Worm (Caenorhabditis elegans): ENCODE results near the gene dod-3.

DNA sequence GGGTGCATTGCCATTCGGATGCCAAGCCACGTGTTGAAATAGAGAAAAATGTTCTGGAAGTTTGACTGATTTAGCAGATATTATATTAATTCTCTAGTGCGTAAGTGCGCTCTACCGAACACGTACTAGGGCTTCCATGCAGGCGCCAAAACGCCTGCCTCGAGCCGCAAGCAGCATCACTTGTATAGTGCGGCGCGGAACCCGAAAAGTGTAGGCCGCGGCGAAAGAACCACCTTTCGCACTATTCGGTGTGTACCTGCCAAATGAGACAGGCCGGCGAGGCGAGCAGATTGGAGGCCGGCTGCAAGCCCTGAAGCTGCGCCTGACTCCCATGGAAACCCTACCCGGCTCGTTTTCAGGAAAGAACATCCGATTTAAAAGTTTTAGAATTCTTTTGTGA lies 8.7 kb upstream of the dod-3 start:
- TF ChIP-seq xnd-1 (tag; optimal IDR thresholded peaks at IDR 0.05), result no peak
- no peak for TF ChIP-seq sptf-2 (GFP tag; optimal IDR thresholded peaks at IDR 0.05)
- no peak for TF ChIP-seq nhr-27 (tag; optimal IDR thresholded peaks at IDR 0.05)
- no peak for TF ChIP-seq ets-4 (GFP tag; optimal IDR thresholded peaks at IDR 0.05)
- TF ChIP-seq B0336.3 (GFP tag; IDR thresholded peaks at IDR 0.05), result no peak
- TF ChIP-seq ceh-40 (GFP tag; IDR thresholded peaks at IDR 0.05), result no peak
- TF ChIP-seq T26A5.8 (tag; optimal IDR thresholded peaks at IDR 0.05), result no peak
- TF ChIP-seq lag-1 (GFP tag; IDR thresholded peaks at IDR 0.05), result no peak
- no peak for TF ChIP-seq lsy-27 (tag; optimal IDR thresholded peaks at IDR 0.05; ENCODE audit: borderline replicate concordance, insufficient read depth)
